Worm (Caenorhabditis elegans) whole organism, L1 larva: Measurements from ENCODE around the gene R08C7.11.

ENCODE experiments used
- C04F5.9 ChIP-seq: sonication (generic microtip); optimal IDR thresholded peaks from 2 replicates; lab custom pipeline; 2016; ENCODE audit warnings: missing genetic modification characterization, missing compliant biosample characterization
- C16A3.4 ChIP-seq: fragments of 150-350 bp; optimal IDR thresholded peaks from 2 replicates; lab custom pipeline; 2014; ENCODE audit warnings: missing biosample characterization, missing genetic modification characterization
- C34B4.2 ChIP-seq: sonication (generic microtip); optimal IDR thresholded peaks from 2 replicates; lab custom pipeline; 2017; ENCODE audit warnings: mild to moderate bottlenecking, missing genetic modification characterization, missing compliant biosample characterization
- Y116A8C.19 ChIP-seq: sonication (generic microtip); optimal IDR thresholded peaks from 2 replicates; lab custom pipeline; 2016; ENCODE audit warnings: missing compliant biosample characterization, missing genetic modification characterization, borderline replicate concordance
- aly-2 ChIP-seq: fragments of 150-350 bp; optimal IDR thresholded peaks from 2 replicates; lab custom pipeline; 2014; ENCODE audit warnings: missing biosample characterization, missing genetic modification characterization
- ama-1 ChIP-seq: fragments of 150-350 bp; optimal IDR thresholded peaks from 2 replicates; lab custom pipeline; 2014
- ceh-8 ChIP-seq: fragments of 200-800 bp; sonication (Bioruptor generic); optimal IDR thresholded peaks from 2 replicates; lab custom pipeline; 2018; ENCODE audit warnings: mild to moderate bottlenecking, missing genetic modification characterization, moderate library complexity, missing compliant biosample characterization
- ceh-82 ChIP-seq, 3 experiments: fragments of 150-350 bp in 1 of 3; sonication (generic microtip) in 2 of 3; optimal IDR thresholded peaks; 2 replicates each; lab custom pipeline; 2014 to 2017; ENCODE audit warnings: missing biosample characterization in 3 of 3, missing genetic modification characterization in 3 of 3
- ceh-88 ChIP-seq: fragments of 200-800 bp; sonication (Bioruptor generic); IDR thresholded peaks from 2 replicates; pipeline ENCODE4 v1.3.6; 2022; ENCODE audit warnings: missing genetic modification characterization, missing compliant biosample characterization
- ces-1 ChIP-seq: fragments of 150-350 bp; optimal IDR thresholded peaks from 2 replicates; lab custom pipeline; 2014; ENCODE audit warnings: missing biosample characterization, missing genetic modification reagents, missing genetic modification characterization
- dpl-1 ChIP-seq, 3 experiments: fragments of 150-350 bp in 2 of 3; sonication (generic microtip) in 1 of 3; optimal IDR thresholded peaks; 2 replicates each; lab custom pipeline; 2014 to 2017; ENCODE audit warnings: missing biosample characterization in 3 of 3, missing genetic modification characterization in 3 of 3, missing genetic modification reagents in 3 of 3
- efl-1 ChIP-seq, 4 experiments: fragments of 150-350 bp; optimal IDR thresholded peaks in 3 of 4; peaks in 1 of 4; 1 replicate in 1 of 4; 2 replicates in 3 of 4; lab custom pipeline; 2014; ENCODE audit warnings: missing biosample characterization in 2 of 4, missing genetic modification characterization in 2 of 4, missing genetic modification reagents in 2 of 4
- elt-2 ChIP-seq: sonication (generic microtip); optimal IDR thresholded peaks from 2 replicates; lab custom pipeline; 2016; ENCODE audit warnings: missing genetic modification characterization, mild to moderate bottlenecking, inconsistent platforms, missing compliant biosample characterization, missing genetic modification reagents
- fkh-10 ChIP-seq: sonication (generic microtip); optimal IDR thresholded peaks from 2 replicates; lab custom pipeline; 2017; ENCODE audit warnings: missing biosample characterization, missing genetic modification reagents, missing genetic modification characterization
- fkh-8 ChIP-seq: sonication (generic microtip); optimal IDR thresholded peaks from 2 replicates; lab custom pipeline; 2016; ENCODE audit warnings: mild to moderate bottlenecking, missing genetic modification characterization, missing compliant biosample characterization
- grh-1 ChIP-seq: fragments of 200-800 bp; sonication (Bioruptor generic); IDR thresholded peaks from 2 replicates; pipeline ENCODE4 v1.3.6; 2022; ENCODE audit warnings: missing genetic modification reagents, missing genetic modification characterization, missing compliant biosample characterization
- hlh-4 ChIP-seq: sonication (generic microtip); optimal IDR thresholded peaks from 2 replicates; lab custom pipeline; 2016; ENCODE audit warnings: mild to moderate bottlenecking, missing genetic modification characterization, missing compliant biosample characterization
- irx-1 ChIP-seq: sonication (generic microtip); optimal IDR thresholded peaks from 2 replicates; lab custom pipeline; 2016; ENCODE audit warnings: missing genetic modification characterization, missing compliant biosample characterization
- jun-1 ChIP-seq: fragments of 150-350 bp; optimal IDR thresholded peaks from 2 replicates; lab custom pipeline; 2014; ENCODE audit warnings: missing biosample characterization, missing genetic modification reagents, missing genetic modification characterization
- lin-15B ChIP-seq: fragments of 150-350 bp; sonication (generic microtip); optimal IDR thresholded peaks from 3 replicates; lab custom pipeline; 2014; ENCODE audit warnings: missing biosample characterization, missing genetic modification characterization
- lir-3 ChIP-seq: sonication (generic microtip); optimal IDR thresholded peaks from 2 replicates; lab custom pipeline; 2016; ENCODE audit warnings: mild to moderate bottlenecking, missing genetic modification characterization, moderate library complexity, missing compliant biosample characterization; ENCODE audit not compliant: poor library complexity
- lsy-2 ChIP-seq, 2 experiments: fragments of 150-350 bp; optimal IDR thresholded peaks; 2 replicates each; lab custom pipeline; 2014; ENCODE audit warnings: missing biosample characterization in 2 of 2, missing genetic modification characterization in 2 of 2
- mab-9 ChIP-seq: fragments of 200-800 bp; sonication (Bioruptor generic); IDR thresholded peaks from 2 replicates; pipeline ENCODE4 v1.3.6; 2022; ENCODE audit warnings: missing genetic modification reagents, missing genetic modification characterization, missing compliant biosample characterization
- mdl-1 ChIP-seq, 2 experiments: fragments of 150-350 bp; optimal IDR thresholded peaks; 2 replicates each; lab custom pipeline; 2014 to 2017; ENCODE audit warnings: missing biosample characterization in 2 of 2, missing genetic modification characterization in 2 of 2, inconsistent platforms in 1 of 2
- mep-1 ChIP-seq: fragments of 150-350 bp; optimal IDR thresholded peaks from 2 replicates; lab custom pipeline; 2014; ENCODE audit warnings: missing biosample characterization, missing genetic modification characterization
- nhr-19 ChIP-seq: fragments of 200-800 bp; sonication (Bioruptor generic); conservative IDR thresholded peaks from 2 replicates; pipeline ENCODE4 v1.3.6; 2022; ENCODE audit warnings: missing genetic modification characterization, missing compliant biosample characterization
- nhr-20 ChIP-seq: sonication (generic microtip); optimal IDR thresholded peaks from 2 replicates; lab custom pipeline; 2016; ENCODE audit warnings: mild to moderate bottlenecking, missing genetic modification characterization, missing compliant biosample characterization
- nhr-71 ChIP-seq: sonication (generic microtip); optimal IDR thresholded peaks from 2 replicates; lab custom pipeline; 2016; ENCODE audit warnings: mild to moderate bottlenecking, missing genetic modification characterization, moderate library complexity, missing compliant biosample characterization
- nhr-76 ChIP-seq: sonication (generic microtip); optimal IDR thresholded peaks from 2 replicates; lab custom pipeline; 2017; ENCODE audit warnings: missing biosample characterization, missing genetic modification characterization
- nhr-84 ChIP-seq: sonication (generic microtip); optimal IDR thresholded peaks from 2 replicates; lab custom pipeline; 2017; ENCODE audit warnings: missing biosample characterization, missing genetic modification characterization
- nhr-90 ChIP-seq: sonication (generic microtip); optimal IDR thresholded peaks from 2 replicates; lab custom pipeline; 2016; ENCODE audit warnings: mild to moderate bottlenecking, missing genetic modification characterization, missing compliant biosample characterization; ENCODE audit not compliant: poor library complexity
- pag-3 ChIP-seq: sonication (generic microtip); optimal IDR thresholded peaks from 2 replicates; lab custom pipeline; 2017; ENCODE audit warnings: missing genetic modification characterization, mild to moderate bottlenecking, missing compliant biosample characterization, antibody characterized with exemption, borderline replicate concordance; ENCODE audit not compliant: insufficient read depth
- pax-3 ChIP-seq: fragments of 200-800 bp; sonication (Bioruptor generic); optimal IDR thresholded peaks from 2 replicates; lab custom pipeline; 2018; ENCODE audit warnings: mild to moderate bottlenecking, missing genetic modification characterization, moderate library complexity, missing compliant biosample characterization
- skn-1 ChIP-seq: fragments of 150-350 bp; optimal IDR thresholded peaks from 2 replicates; lab custom pipeline; 2014; ENCODE audit warnings: missing biosample characterization, missing genetic modification characterization
- snpc-4 ChIP-seq: fragments of 150-350 bp; optimal IDR thresholded peaks from 2 replicates; lab custom pipeline; 2014; ENCODE audit warnings: missing biosample characterization, missing genetic modification characterization
- snu-23 ChIP-seq: sonication (generic microtip); optimal IDR thresholded peaks from 2 replicates; lab custom pipeline; 2016; ENCODE audit warnings: missing genetic modification characterization, missing compliant biosample characterization
- sptf-1 ChIP-seq: fragments of 150-350 bp; optimal IDR thresholded peaks from 2 replicates; lab custom pipeline; 2014; ENCODE audit warnings: missing biosample characterization, missing genetic modification characterization
- sup-37 ChIP-seq: fragments of 200-800 bp; sonication (Bioruptor generic); optimal IDR thresholded peaks from 2 replicates; lab custom pipeline; 2018; ENCODE audit warnings: mild to moderate bottlenecking, missing genetic modification characterization, missing compliant biosample characterization
- swsn-7 ChIP-seq: sonication (generic microtip); optimal IDR thresholded peaks from 2 replicates; lab custom pipeline; 2016; ENCODE audit warnings: missing genetic modification characterization, missing compliant biosample characterization
- tbx-2 ChIP-seq: sonication (generic microtip); optimal IDR thresholded peaks from 2 replicates; lab custom pipeline; 2016; ENCODE audit warnings: missing genetic modification characterization, missing compliant biosample characterization
- unc-86 ChIP-seq: sonication (generic microtip); optimal IDR thresholded peaks from 2 replicates; lab custom pipeline; 2016; ENCODE audit warnings: missing genetic modification characterization, missing compliant biosample characterization
- unc-98 ChIP-seq: fragments of 200-800 bp; sonication (Bioruptor generic); IDR thresholded peaks from 2 replicates; pipeline ENCODE4 v1.3.6; 2022; ENCODE audit warnings: missing genetic modification characterization, missing compliant biosample characterization
- xbp-1 ChIP-seq: sonication (generic microtip); optimal IDR thresholded peaks from 2 replicates; lab custom pipeline; 2016; ENCODE audit warnings: missing genetic modification characterization, missing compliant biosample characterization
- ztf-11 ChIP-seq, 2 experiments: sonication (generic microtip); optimal IDR thresholded peaks; 2 replicates each; lab custom pipeline; 2016 to 2017; ENCODE audit warnings: missing genetic modification characterization in 2 of 2, missing biosample characterization in 1 of 2, missing compliant biosample characterization in 1 of 2

Gene R08C7.11

ce11 chrIV:4470885-4471772 is 16.4 kb upstream of the R08C7.11 start (continued):
- TF ChIP-seq efl-1 (optimal IDR thresholded peaks at IDR 0.05; lab: Kevin White, UChicago) (peak; percentile 57 to 77), efl-1 (GFP tag; optimal IDR thresholded peaks at IDR 0.05 in 1 of 2; lab: Kevin White, UChicago) (peak; percentile 78 to 97), tbx-2 (tag; lab: Kevin White, UChicago) (peak; percentile 11), aly-2 (tag; lab: Kevin White, UChicago) (no peak), C04F5.9 (tag; lab: Kevin White, UChicago) (no peak), mab-9 (0 out of 2 replicates have a peak, but pooled peaks have one; percentile 33), sptf-1 (tag; lab: Kevin White, UChicago) (no peak)

ce11 chrIV:4469770-4470709 is 15.3 kb upstream of the R08C7.11 start:
- TF ChIP-seq nhr-20 (tag; lab: Kevin White, UChicago) = peak; percentile 72
- peak; percentile 84 for TF ChIP-seq nhr-71 (tag; lab: Kevin White, UChicago)
- TF ChIP-seq elt-2 = peak; percentile 59
- no peak for TF ChIP-seq jun-1 (tag; lab: Kevin White, UChicago)
- no peak for TF ChIP-seq C34B4.2
- peak; percentile 31 for TF ChIP-seq lir-3 (tag; lab: Kevin White, UChicago)
- TF ChIP-seq aly-2 (tag; lab: Kevin White, UChicago) = no peak
- TF ChIP-seq tbx-2 (tag; lab: Kevin White, UChicago) = peak; percentile 63
- no peak for TF ChIP-seq nhr-76 (tag; lab: Kevin White, UChicago)
- peak; percentile 59 for TF ChIP-seq C16A3.4 (tag; lab: Kevin White, UChicago)
- TF ChIP-seq lin-15B (tag; lab: Kevin White, UChicago) = no peak
- TF ChIP-seq sup-37 (GFP tag; lab: Kevin White, UChicago) = no peak
- TF ChIP-seq mep-1 = peak; percentile 39
- TF ChIP-seq nhr-19 (GFP tag; lab: Robert Waterston, UW) = peak; percentile 79
- TF ChIP-seq snpc-4 (tag; lab: Kevin White, UChicago) = peak; percentile 31
- peak; percentile 27 to 46 for TF ChIP-seq efl-1 (optimal IDR thresholded peaks at IDR 0.05; lab: Kevin White, UChicago)
- peak; percentile 40 to 92 for TF ChIP-seq efl-1 (GFP tag; optimal IDR thresholded peaks at IDR 0.05 in 1 of 2; lab: Kevin White, UChicago)
- peak; percentile 44 for TF ChIP-seq nhr-90 (tag; lab: Kevin White, UChicago)
- peak; percentile 85 for TF ChIP-seq fkh-10
- peak; percentile 30 for TF ChIP-seq xbp-1 (tag; lab: Kevin White, UChicago)
- TF ChIP-seq pax-3 (tag; lab: Kevin White, UChicago) = peak; percentile 68
- no peak for TF ChIP-seq pag-3 (tag; lab: Kevin White, UChicago)
- TF ChIP-seq mdl-1 (tag; optimal IDR thresholded peaks at IDR 0.05; lab: Kevin White, UChicago) = peak in 1 of 2 experiments; percentile 93
- TF ChIP-seq ceh-88 (GFP tag; lab: Robert Waterston, UW) = peak; percentile 80
- peak; percentile 39 to 49 (median 40) for TF ChIP-seq dpl-1 (GFP tag; optimal IDR thresholded peaks at IDR 0.05; lab: Kevin White, UChicago)
- peak; percentile 61 to 86 for TF ChIP-seq lsy-2 (tag; optimal IDR thresholded peaks at IDR 0.05; lab: Kevin White, UChicago)
- no peak for TF ChIP-seq hlh-4 (tag; lab: Kevin White, UChicago)
- TF ChIP-seq grh-1 (GFP tag; lab: Robert Waterston, UW) = no peak
- no peak for TF ChIP-seq ces-1 (GFP tag; lab: Kevin White, UChicago)
- TF ChIP-seq nhr-84 (tag; lab: Kevin White, UChicago) = no peak
- TF ChIP-seq Y116A8C.19 (tag; lab: Kevin White, UChicago) = no peak
- TF ChIP-seq snu-23 (GFP tag; lab: Kevin White, UChicago) = peak; percentile 78
- TF ChIP-seq ztf-11 (tag; optimal IDR thresholded peaks at IDR 0.05; lab: Kevin White, UChicago) = no peak
- TF ChIP-seq swsn-7 = peak; percentile 64
- peak; percentile 69 for TF ChIP-seq unc-86 (tag; lab: Kevin White, UChicago)
- no peak for TF ChIP-seq ceh-8 (GFP tag; lab: Kevin White, UChicago)
- peak; percentile 91 for TF ChIP-seq fkh-8
- peak in 1 of 3 experiments; percentile 53 for TF ChIP-seq ceh-82 (tag; optimal IDR thresholded peaks at IDR 0.05; lab: Kevin White, UChicago)
- TF ChIP-seq skn-1 (tag; lab: Kevin White, UChicago) = peak; percentile 12
- peak; percentile 28 for TF ChIP-seq irx-1 (tag; lab: Kevin White, UChicago)
- TF ChIP-seq unc-98 = 0 out of 2 replicates have a peak, but pooled peaks have one; percentile 26
- peak; percentile 56 for TF ChIP-seq ama-1
